Worm (Caenorhabditis elegans) whole organism, L3 larva: ENCODE data around the gene fbxb-30.

Experiments
- ceh-82 ChIP-seq: fragments of 150-350 bp; optimal IDR thresholded peaks from 2 replicates; lab custom pipeline; 2014; ENCODE audit warnings: missing biosample characterization, missing genetic modification characterization
- nfya-1 ChIP-seq: sonication (generic microtip); optimal IDR thresholded peaks from 2 replicates; lab custom pipeline; 2017; ENCODE audit warnings: missing genetic modification characterization, mild to moderate bottlenecking, missing compliant biosample characterization, antibody characterized with exemption, moderate library complexity; ENCODE audit not compliant: insufficient read depth
- nhr-237 ChIP-seq: fragments of 150-350 bp; optimal IDR thresholded peaks from 2 replicates; lab custom pipeline; 2014; ENCODE audit warnings: missing biosample characterization, missing genetic modification characterization
- nhr-28 ChIP-seq: fragments of 150-350 bp; optimal IDR thresholded peaks from 2 replicates; lab custom pipeline; 2014; ENCODE audit warnings: missing biosample characterization, missing genetic modification characterization
- nhr-76 ChIP-seq: fragments of 150-350 bp; sonication (generic microtip); optimal IDR thresholded peaks from 5 replicates; lab custom pipeline; 2014; ENCODE audit warnings: missing biosample characterization, missing genetic modification characterization
- nhr-77 ChIP-seq: fragments of 150-350 bp; optimal IDR thresholded peaks from 2 replicates; lab custom pipeline; 2014; ENCODE audit warnings: missing biosample characterization, missing genetic modification characterization
- pha-4 ChIP-seq: fragments of 150-350 bp; optimal IDR thresholded peaks from 2 replicates; lab custom pipeline; 2014; ENCODE audit warnings: missing biosample characterization, missing genetic modification reagents, missing genetic modification characterization
- unc-62 ChIP-seq: fragments of 150-350 bp; sonication (generic microtip); optimal IDR thresholded peaks from 4 replicates; lab custom pipeline; 2014; ENCODE audit warnings: missing biosample characterization, missing genetic modification reagents, missing genetic modification characterization
- ztf-11 ChIP-seq: fragments of 150-350 bp; optimal IDR thresholded peaks from 2 replicates; lab custom pipeline; 2014; ENCODE audit warnings: missing biosample characterization, missing genetic modification characterization
- ztf-4 ChIP-seq: fragments of 150-350 bp; optimal IDR thresholded peaks from 2 replicates; lab custom pipeline; 2014; ENCODE audit warnings: missing biosample characterization, missing genetic modification characterization

ce11 chrII:982842-983241 lies 18.4 kb downstream of the fbxb-30 start, which contains the start of gene srh-274:
- TF ChIP-seq nhr-77 (tag; lab: Kevin White, UChicago) (no peak), nfya-1 (tag; lab: Kevin White, UChicago) (no peak), ztf-11 (no peak), nhr-28 (tag; lab: Kevin White, UChicago) (no peak), ztf-4 (tag; lab: Kevin White, UChicago) (no peak), ceh-82 (no peak), pha-4 (tag; lab: Kevin White, UChicago) (no peak), unc-62 (GFP tag; lab: Kevin White, UChicago) (no peak), nhr-237 (no peak), nhr-76 (tag; lab: Kevin White, UChicago) (no peak)
